Fruit fly (Drosophila melanogaster) whole organism, wandering third instar larva: Measurements from ENCODE around the gene TwdlT.

Experiments used
- Abd-B ChIP-seq: fragments of >200 bp; optimal IDR thresholded peaks from 2 replicates; lab custom pipeline; 2017; ENCODE audit warnings: missing biosample characterization, missing genetic modification characterization
- CG9705 ChIP-seq: fragments of 200-800 bp; sonication (Bioruptor generic); optimal IDR thresholded peaks from 2 replicates; lab custom pipeline; 2018; ENCODE audit warnings: missing biosample characterization, mild to moderate bottlenecking, missing genetic modification characterization
- CrebA ChIP-seq: fragments of 200-800 bp; sonication (Bioruptor generic); optimal IDR thresholded peaks from 2 replicates; lab custom pipeline; 2016; ENCODE audit warnings: missing biosample characterization, mild to moderate bottlenecking, missing genetic modification characterization, borderline replicate concordance
- Dif ChIP-seq: fragments of 200-275, 200-300 bp; sonication (Bioruptor generic); optimal IDR thresholded peaks from 2 replicates; lab custom pipeline; 2018; ENCODE audit warnings: missing biosample characterization, missing genetic modification characterization; ENCODE audit not compliant: partially characterized antibody
- GATAd ChIP-seq: sonication (Bioruptor generic); optimal IDR thresholded peaks from 2 replicates; lab custom pipeline; 2016; ENCODE audit warnings: missing biosample characterization, missing genetic modification characterization
- HLH106 ChIP-seq: fragments of 200-800 bp; optimal IDR thresholded peaks from 3 replicates; lab custom pipeline; 2019; ENCODE audit warnings: missing biosample characterization, mild to moderate bottlenecking, missing genetic modification characterization, moderate library complexity
- Hr78 ChIP-seq: fragments of >200 bp; optimal IDR thresholded peaks from 2 replicates; lab custom pipeline; 2017; ENCODE audit warnings: missing biosample characterization, missing genetic modification characterization
- Hr83 ChIP-seq: fragments of 200-300 bp; sonication (Bioruptor generic); optimal IDR thresholded peaks from 2 replicates; lab custom pipeline; 2016; ENCODE audit warnings: missing biosample characterization, mild to moderate bottlenecking, missing genetic modification characterization, moderate library complexity; ENCODE audit not compliant: poor library complexity, severe bottlenecking
- Jra ChIP-seq: sonication (Bioruptor generic); optimal IDR thresholded peaks from 2 replicates; lab custom pipeline; 2016; ENCODE audit warnings: missing biosample characterization, missing genetic modification characterization
- Mio ChIP-seq: sonication (Bioruptor generic); optimal IDR thresholded peaks from 2 replicates; lab custom pipeline; 2016; ENCODE audit warnings: missing biosample characterization, missing genetic modification characterization
- N ChIP-seq: fragments of >200 bp; optimal IDR thresholded peaks from 2 replicates; lab custom pipeline; 2018; ENCODE audit warnings: missing biosample characterization, missing external identifiers, missing genetic modification characterization
- OdsH ChIP-seq: fragments of 200-800 bp; sonication (Bioruptor generic); optimal IDR thresholded peaks from 2 replicates; lab custom pipeline; 2016; ENCODE audit warnings: missing biosample characterization, mild to moderate bottlenecking, missing genetic modification characterization
- Rel ChIP-seq, 2 experiments: fragments of 200-800 bp; sonication (Bioruptor generic) in 1 of 2; optimal IDR thresholded peaks; 2 replicates in 1 of 2; 3 replicates in 1 of 2; lab custom pipeline; 2016 to 2019; ENCODE audit warnings: mild to moderate bottlenecking in 2 of 2, missing biosample characterization in 2 of 2, missing genetic modification characterization in 2 of 2, moderate library complexity in 1 of 2
- Sp1 ChIP-seq: fragments of 200-800 bp; sonication (Bioruptor generic); optimal IDR thresholded peaks from 3 replicates; lab custom pipeline; 2019; ENCODE audit warnings: missing biosample characterization, mild to moderate bottlenecking, missing genetic modification characterization, moderate library complexity
- Vsx2 ChIP-seq: fragments of 200-300, 225-300 bp; sonication (Bioruptor generic); optimal IDR thresholded peaks from 2 replicates; lab custom pipeline; 2018; ENCODE audit warnings: missing biosample characterization, missing genetic modification characterization; ENCODE audit not compliant: partially characterized antibody
- br ChIP-seq: fragments of 200-800 bp; sonication (Bioruptor generic); optimal IDR thresholded peaks from 2 replicates; lab custom pipeline; 2016; ENCODE audit warnings: missing biosample characterization, missing genetic modification characterization
- brk ChIP-seq: fragments of 200-800 bp; sonication (Bioruptor generic); optimal IDR thresholded peaks from 2 replicates; lab custom pipeline; 2016; ENCODE audit warnings: missing biosample characterization, mild to moderate bottlenecking, missing genetic modification characterization
- dl ChIP-seq, 2 experiments: fragments of 175-275, 200-275 bp in 1 of 2; fragments of 200-275 bp in 1 of 2; sonication (Bioruptor generic); optimal IDR thresholded peaks; lab custom pipeline; 2018; ENCODE audit warnings: mild to moderate bottlenecking in 2 of 2, missing biosample characterization in 2 of 2, missing genetic modification characterization in 2 of 2, moderate library complexity in 2 of 2; ENCODE audit not compliant: partially characterized antibody in 2 of 2, insufficient read depth in 1 of 2
- dmrt93B ChIP-seq: fragments of 200-800 bp; sonication (Bioruptor generic); optimal IDR thresholded peaks from 2 replicates; lab custom pipeline; 2018; ENCODE audit warnings: missing biosample characterization, mild to moderate bottlenecking, missing genetic modification characterization
- dsf ChIP-seq: sonication (Bioruptor generic); optimal IDR thresholded peaks from 2 replicates; lab custom pipeline; 2016; ENCODE audit warnings: missing biosample characterization, missing genetic modification characterization, borderline replicate concordance
- ey ChIP-seq: fragments of 200-800 bp; sonication (Bioruptor generic); optimal IDR thresholded peaks from 2 replicates; lab custom pipeline; 2016; ENCODE audit warnings: missing biosample characterization, missing genetic modification characterization
- foxo ChIP-seq, 2 experiments: fragments of 200-800 bp; sonication (Bioruptor generic); optimal IDR thresholded peaks; 2 replicates in 1 of 2; 3 replicates in 1 of 2; lab custom pipeline; 2016 to 2017; ENCODE audit warnings: missing biosample characterization in 2 of 2, missing genetic modification characterization in 2 of 2
- fru ChIP-seq: fragments of 200-800 bp; sonication (Bioruptor generic); optimal IDR thresholded peaks from 3 replicates; lab custom pipeline; 2016; ENCODE audit warnings: missing biosample characterization, mild to moderate bottlenecking, missing genetic modification characterization
- jim ChIP-seq: fragments of 175-275, 200-325 bp; sonication (Bioruptor generic); optimal IDR thresholded peaks from 2 replicates; lab custom pipeline; 2016; ENCODE audit warnings: missing biosample characterization, mild to moderate bottlenecking, missing genetic modification characterization
- pan ChIP-seq: fragments of >200 bp; optimal IDR thresholded peaks from 2 replicates; lab custom pipeline; 2017
- psq ChIP-seq: fragments of 200-800 bp; sonication (Bioruptor generic); optimal IDR thresholded peaks from 3 replicates; lab custom pipeline; 2017; ENCODE audit warnings: missing biosample characterization, mild to moderate bottlenecking, missing genetic modification characterization, moderate library complexity
- rgr ChIP-seq: fragments of 200-800 bp; sonication (Bioruptor generic); optimal IDR thresholded peaks from 3 replicates; lab custom pipeline; 2016; ENCODE audit warnings: missing biosample characterization, mild to moderate bottlenecking, missing genetic modification characterization
- sage ChIP-seq: fragments of 200-800 bp; sonication (Bioruptor generic); optimal IDR thresholded peaks from 2 replicates; lab custom pipeline; 2016; ENCODE audit warnings: missing biosample characterization, mild to moderate bottlenecking, missing genetic modification characterization
- sv ChIP-seq: fragments of 200-800 bp; sonication (Bioruptor generic); optimal IDR thresholded peaks from 3 replicates; lab custom pipeline; 2016; ENCODE audit warnings: missing biosample characterization, missing genetic modification characterization
- tai ChIP-seq: sonication (Bioruptor generic); optimal IDR thresholded peaks from 2 replicates; lab custom pipeline; 2016; ENCODE audit warnings: missing biosample characterization, missing genetic modification characterization
- woc ChIP-seq: sonication (Bioruptor generic); optimal IDR thresholded peaks from 2 replicates; lab custom pipeline; 2016; ENCODE audit warnings: missing biosample characterization, mild to moderate bottlenecking, missing genetic modification characterization

Gene TwdlT

dm6 chr3R:27007022-27007421 is 42.0 kb upstream of the TwdlT start, which contains the start of gene CG6295:
TSS of gene CG6295 (minus strand) at chr3R:27007055.
- no peak for TF ChIP-seq dl (GFP tag; optimal IDR thresholded peaks at IDR 0.05; lab: Kevin White, UChicago; ENCODE audit: insufficient read depth in 1 of 2, partially characterized antibody in 2 of 2)
- no peak for TF ChIP-seq rgr
- no peak for TF ChIP-seq brk (GFP tag; lab: Kevin White, UChicago)
- TF ChIP-seq jim (GFP tag; lab: Kevin White, UChicago), result no peak
- no peak for TF ChIP-seq foxo (GFP tag; optimal IDR thresholded peaks at IDR 0.05; lab: Kevin White, UChicago)
- TF ChIP-seq Hr83 (GFP tag; lab: Kevin White, UChicago), result no peak
- no peak for TF ChIP-seq pan (lab: Kevin White, UChicago)
- TF ChIP-seq ey (GFP tag; lab: Kevin White, UChicago), result no peak
- no peak for TF ChIP-seq Rel (GFP tag; optimal IDR thresholded peaks at IDR 0.05; lab: Kevin White, UChicago)
- no peak for TF ChIP-seq Rel (tag; optimal IDR thresholded peaks at IDR 0.05; lab: Kevin White, UChicago)
- TF ChIP-seq Vsx2 (GFP tag; lab: Kevin White, UChicago), result no peak
- TF ChIP-seq GATAd, result no peak
- TF ChIP-seq woc, result no peak
- TF ChIP-seq Abd-B (GFP tag; lab: Kevin White, UChicago), result no peak
- TF ChIP-seq OdsH (GFP tag; lab: Kevin White, UChicago), result no peak
- no peak for TF ChIP-seq fru (GFP tag; lab: Kevin White, UChicago)
- TF ChIP-seq Sp1 (GFP tag; lab: Kevin White, UChicago), result no peak
- no peak for TF ChIP-seq sv (GFP tag; lab: Kevin White, UChicago)
- no peak for TF ChIP-seq tai

dm6 chr3R:27018187-27018586 is 30.8 kb upstream of the TwdlT start, which contains the start of gene CG17192:
TSS of gene CG17192 (minus strand) at chr3R:27018287.
- no peak for TF ChIP-seq Hr83 (GFP tag; lab: Kevin White, UChicago)
- no peak for TF ChIP-seq dsf
- TF ChIP-seq dmrt93B (GFP tag; lab: Kevin White, UChicago), result no peak
- no peak for TF ChIP-seq foxo (GFP tag; optimal IDR thresholded peaks at IDR 0.05; lab: Kevin White, UChicago)
- no peak for TF ChIP-seq HLH106 (tag; lab: Kevin White, UChicago)
- TF ChIP-seq Sp1 (GFP tag; lab: Kevin White, UChicago), result no peak
- no peak for TF ChIP-seq Mio (GFP tag; lab: Kevin White, UChicago)
- TF ChIP-seq ey (GFP tag; lab: Kevin White, UChicago), result no peak
- no peak for TF ChIP-seq Hr78 (GFP tag; lab: Kevin White, UChicago)
- no peak for TF ChIP-seq CrebA (GFP tag; lab: Kevin White, UChicago)
- no peak for TF ChIP-seq br (GFP tag; lab: Kevin White, UChicago)
- no peak for TF ChIP-seq Rel (GFP tag; optimal IDR thresholded peaks at IDR 0.05; lab: Kevin White, UChicago)
- TF ChIP-seq Rel (tag; optimal IDR thresholded peaks at IDR 0.05; lab: Kevin White, UChicago), result no peak
- TF ChIP-seq CG9705 (GFP tag; lab: Kevin White, UChicago), result no peak
- no peak for TF ChIP-seq Abd-B (GFP tag; lab: Kevin White, UChicago)

dm6 chr3R:27019701-27020172 is 29.3 kb upstream of the TwdlT start, which contains the start of gene CG17191:
TSS of gene CG17191 (minus strand) at chr3R:27019751.
- TF ChIP-seq Rel (GFP tag; optimal IDR thresholded peaks at IDR 0.05; lab: Kevin White, UChicago), result no peak
- peak; percentile 29 for TF ChIP-seq Rel (tag; optimal IDR thresholded peaks at IDR 0.05; lab: Kevin White, UChicago)
- no peak for TF ChIP-seq psq (GFP tag; lab: Kevin White, UChicago)

- no peak for TF ChIP-seq N (GFP tag; lab: Kevin White, UChicago)
These were observed 27.7 kb upstream of the TwdlT start, which contains the start of gene CG6283 for dm6 chr3R:27021278-27021677. TSS of gene CG6283 (minus strand) at chr3R:27021378.

dm6 chr3R:27023117-27023516 is 25.9 kb upstream of the TwdlT start, which contains the start of gene CG6277:
TSS of gene CG6277 (minus strand) at chr3R:27023217.
- no peak for TF ChIP-seq OdsH (GFP tag; lab: Kevin White, UChicago)
- no peak for TF ChIP-seq tai
- no peak for TF ChIP-seq woc
- TF ChIP-seq brk (GFP tag; lab: Kevin White, UChicago), result no peak
- no peak for TF ChIP-seq sv (GFP tag; lab: Kevin White, UChicago)
- TF ChIP-seq Jra (GFP tag; lab: Kevin White, UChicago), result no peak
- TF ChIP-seq Dif, result no peak
- TF ChIP-seq HLH106 (tag; lab: Kevin White, UChicago), result no peak
- TF ChIP-seq Mio (GFP tag; lab: Kevin White, UChicago), result no peak
- no peak for TF ChIP-seq ey (GFP tag; lab: Kevin White, UChicago)
- no peak for TF ChIP-seq br (GFP tag; lab: Kevin White, UChicago)
- no peak for TF ChIP-seq rgr
- TF ChIP-seq dmrt93B (GFP tag; lab: Kevin White, UChicago), result no peak
- TF ChIP-seq sage (GFP tag; lab: Kevin White, UChicago), result no peak
- TF ChIP-seq pan (lab: Kevin White, UChicago), result no peak
- TF ChIP-seq psq (GFP tag; lab: Kevin White, UChicago), result no peak
